Worm (Caenorhabditis elegans) whole organism, L1 larva: Measurements from ENCODE around the gene F44E5.1.
A peak's percentile ranks its signal among the peaks of the same experiment; 100 is the strongest.

ENCODE experiments used
- C16A3.4 ChIP-seq: fragments of 150-350 bp; optimal IDR thresholded peaks from 2 replicates; lab custom pipeline; 2014; ENCODE audit warnings: missing biosample characterization, missing genetic modification characterization
- C34B4.2 ChIP-seq: sonication (generic microtip); optimal IDR thresholded peaks from 2 replicates; lab custom pipeline; 2017; ENCODE audit warnings: mild to moderate bottlenecking, missing genetic modification characterization, missing compliant biosample characterization
- F16B12.6 ChIP-seq: fragments of 150-350 bp; optimal IDR thresholded peaks from 2 replicates; lab custom pipeline; 2014; ENCODE audit warnings: missing biosample characterization, missing genetic modification characterization
- Y116A8C.19 ChIP-seq: sonication (generic microtip); optimal IDR thresholded peaks from 2 replicates; lab custom pipeline; 2016; ENCODE audit warnings: missing compliant biosample characterization, missing genetic modification characterization, borderline replicate concordance
- blmp-1 ChIP-seq: fragments of 150-350 bp; optimal IDR thresholded peaks from 2 replicates; lab custom pipeline; 2014; ENCODE audit warnings: missing biosample characterization, missing genetic modification characterization
- ceh-8 ChIP-seq: fragments of 200-800 bp; sonication (Bioruptor generic); optimal IDR thresholded peaks from 2 replicates; lab custom pipeline; 2018; ENCODE audit warnings: mild to moderate bottlenecking, missing genetic modification characterization, moderate library complexity, missing compliant biosample characterization
- dsc-1 ChIP-seq: sonication (generic microtip); optimal IDR thresholded peaks from 2 replicates; lab custom pipeline; 2016; ENCODE audit warnings: mild to moderate bottlenecking, missing genetic modification characterization, missing compliant biosample characterization
- efl-1 ChIP-seq, 4 experiments: fragments of 150-350 bp; optimal IDR thresholded peaks in 3 of 4; peaks in 1 of 4; 1 replicate in 1 of 4; 2 replicates in 3 of 4; lab custom pipeline; 2014; ENCODE audit warnings: missing biosample characterization in 2 of 4, missing genetic modification characterization in 2 of 4, missing genetic modification reagents in 2 of 4
- efl-3 ChIP-seq: fragments of 200-800 bp; sonication (Bioruptor generic); optimal IDR thresholded peaks from 2 replicates; lab custom pipeline; 2018; ENCODE audit warnings: mild to moderate bottlenecking, missing genetic modification characterization, missing compliant biosample characterization
- egl-13 ChIP-seq: sonication (generic microtip); optimal IDR thresholded peaks from 2 replicates; lab custom pipeline; 2016; ENCODE audit warnings: missing genotype, missing genetic modification reagents, missing genetic modification characterization, missing compliant biosample characterization
- egl-27 ChIP-seq, 2 experiments: fragments of 150-350 bp in 1 of 2; sonication (generic microtip); optimal IDR thresholded peaks; 3 replicates each; lab custom pipeline; 2017 to 2018; ENCODE audit warnings: missing biosample characterization in 2 of 2, missing genetic modification characterization in 2 of 2, missing genetic modification reagents in 2 of 2
- elt-3 ChIP-seq, 6 experiments: fragments of 150-350 bp in 1 of 6; sonication (generic microtip); optimal IDR thresholded peaks; 2 replicates each; lab custom pipeline; 2017 to 2018; ENCODE audit warnings: missing biosample characterization in 6 of 6, missing genetic modification characterization in 6 of 6, inconsistent platforms in 1 of 6
- fkh-8 ChIP-seq: sonication (generic microtip); optimal IDR thresholded peaks from 2 replicates; lab custom pipeline; 2016; ENCODE audit warnings: mild to moderate bottlenecking, missing genetic modification characterization, missing compliant biosample characterization
- grh-1 ChIP-seq: fragments of 200-800 bp; sonication (Bioruptor generic); IDR thresholded peaks from 2 replicates; pipeline ENCODE4 v1.3.6; 2022; ENCODE audit warnings: missing genetic modification reagents, missing genetic modification characterization, missing compliant biosample characterization
- lin-13 ChIP-seq: fragments of 150-350 bp; optimal IDR thresholded peaks from 2 replicates; lab custom pipeline; 2014; ENCODE audit warnings: missing biosample characterization, missing genetic modification reagents, missing genetic modification characterization
- lin-14 ChIP-seq: fragments of 200-800 bp; sonication (Bioruptor generic); optimal IDR thresholded peaks from 2 replicates; lab custom pipeline; 2018; ENCODE audit warnings: mild to moderate bottlenecking, missing genetic modification characterization, moderate library complexity, missing compliant biosample characterization
- lin-15B ChIP-seq: fragments of 150-350 bp; sonication (generic microtip); optimal IDR thresholded peaks from 3 replicates; lab custom pipeline; 2014; ENCODE audit warnings: missing biosample characterization, missing genetic modification characterization
- lir-3 ChIP-seq: sonication (generic microtip); optimal IDR thresholded peaks from 2 replicates; lab custom pipeline; 2016; ENCODE audit warnings: mild to moderate bottlenecking, missing genetic modification characterization, moderate library complexity, missing compliant biosample characterization; ENCODE audit not compliant: poor library complexity
- lsy-2 ChIP-seq, 2 experiments: fragments of 150-350 bp; optimal IDR thresholded peaks; 2 replicates each; lab custom pipeline; 2014; ENCODE audit warnings: missing biosample characterization in 2 of 2, missing genetic modification characterization in 2 of 2
- mdl-1 ChIP-seq, 2 experiments: fragments of 150-350 bp; optimal IDR thresholded peaks; 2 replicates each; lab custom pipeline; 2014 to 2017; ENCODE audit warnings: missing biosample characterization in 2 of 2, missing genetic modification characterization in 2 of 2, inconsistent platforms in 1 of 2
- mep-1 ChIP-seq: fragments of 150-350 bp; optimal IDR thresholded peaks from 2 replicates; lab custom pipeline; 2014; ENCODE audit warnings: missing biosample characterization, missing genetic modification characterization
- nhr-12 ChIP-seq: sonication (generic microtip); optimal IDR thresholded peaks from 2 replicates; lab custom pipeline; 2017; ENCODE audit warnings: missing biosample characterization, missing genetic modification characterization
- nhr-19 ChIP-seq: fragments of 200-800 bp; sonication (Bioruptor generic); conservative IDR thresholded peaks from 2 replicates; pipeline ENCODE4 v1.3.6; 2022; ENCODE audit warnings: missing genetic modification characterization, missing compliant biosample characterization
- nhr-90 ChIP-seq: sonication (generic microtip); optimal IDR thresholded peaks from 2 replicates; lab custom pipeline; 2016; ENCODE audit warnings: mild to moderate bottlenecking, missing genetic modification characterization, missing compliant biosample characterization; ENCODE audit not compliant: poor library complexity
- pag-3 ChIP-seq: sonication (generic microtip); optimal IDR thresholded peaks from 2 replicates; lab custom pipeline; 2017; ENCODE audit warnings: missing genetic modification characterization, mild to moderate bottlenecking, missing compliant biosample characterization, antibody characterized with exemption, borderline replicate concordance; ENCODE audit not compliant: insufficient read depth
- pax-3 ChIP-seq: fragments of 200-800 bp; sonication (Bioruptor generic); optimal IDR thresholded peaks from 2 replicates; lab custom pipeline; 2018; ENCODE audit warnings: mild to moderate bottlenecking, missing genetic modification characterization, moderate library complexity, missing compliant biosample characterization
- pqm-1 ChIP-seq: sonication (generic microtip); optimal IDR thresholded peaks from 3 replicates; lab custom pipeline; 2017; ENCODE audit warnings: missing biosample characterization, missing genetic modification characterization
- rnt-1 ChIP-seq: sonication (generic microtip); optimal IDR thresholded peaks from 2 replicates; lab custom pipeline; 2016; ENCODE audit warnings: mild to moderate bottlenecking, missing genetic modification characterization, moderate library complexity, missing compliant biosample characterization
- skn-1 ChIP-seq: fragments of 150-350 bp; optimal IDR thresholded peaks from 2 replicates; lab custom pipeline; 2014; ENCODE audit warnings: missing biosample characterization, missing genetic modification characterization
- snpc-4 ChIP-seq: fragments of 150-350 bp; optimal IDR thresholded peaks from 2 replicates; lab custom pipeline; 2014; ENCODE audit warnings: missing biosample characterization, missing genetic modification characterization
- sup-37 ChIP-seq: fragments of 200-800 bp; sonication (Bioruptor generic); optimal IDR thresholded peaks from 2 replicates; lab custom pipeline; 2018; ENCODE audit warnings: mild to moderate bottlenecking, missing genetic modification characterization, missing compliant biosample characterization
- swsn-7 ChIP-seq: sonication (generic microtip); optimal IDR thresholded peaks from 2 replicates; lab custom pipeline; 2016; ENCODE audit warnings: missing genetic modification characterization, missing compliant biosample characterization
- tbx-2 ChIP-seq: sonication (generic microtip); optimal IDR thresholded peaks from 2 replicates; lab custom pipeline; 2016; ENCODE audit warnings: missing genetic modification characterization, missing compliant biosample characterization
- tlp-1 ChIP-seq: fragments of 150-350 bp; optimal IDR thresholded peaks from 2 replicates; lab custom pipeline; 2014; ENCODE audit warnings: missing biosample characterization, missing genetic modification characterization
- unc-130 ChIP-seq: fragments of 150-350 bp; optimal IDR thresholded peaks from 2 replicates; lab custom pipeline; 2017; ENCODE audit warnings: missing biosample characterization, missing genetic modification characterization, inconsistent platforms
- unc-30 ChIP-seq: sonication (generic microtip); optimal IDR thresholded peaks from 2 replicates; lab custom pipeline; 2017; ENCODE audit warnings: missing biosample characterization, missing genetic modification characterization
- unc-62 ChIP-seq: fragments of 150-350 bp; optimal IDR thresholded peaks from 2 replicates; lab custom pipeline; 2014; ENCODE audit warnings: missing biosample characterization, missing genetic modification reagents, missing genetic modification characterization
- unc-86 ChIP-seq: sonication (generic microtip); optimal IDR thresholded peaks from 2 replicates; lab custom pipeline; 2016; ENCODE audit warnings: missing genetic modification characterization, missing compliant biosample characterization
- unc-98 ChIP-seq: fragments of 200-800 bp; sonication (Bioruptor generic); IDR thresholded peaks from 2 replicates; pipeline ENCODE4 v1.3.6; 2022; ENCODE audit warnings: missing genetic modification characterization, missing compliant biosample characterization
- xbp-1 ChIP-seq: sonication (generic microtip); optimal IDR thresholded peaks from 2 replicates; lab custom pipeline; 2016; ENCODE audit warnings: missing genetic modification characterization, missing compliant biosample characterization
- zag-1 ChIP-seq: fragments of 150-350 bp; optimal IDR thresholded peaks from 2 replicates; lab custom pipeline; 2014; ENCODE audit warnings: missing biosample characterization, missing genetic modification characterization
- zip-4 ChIP-seq: fragments of 200-800 bp; sonication (Bioruptor generic); optimal IDR thresholded peaks from 2 replicates; lab custom pipeline; 2018; ENCODE audit warnings: mild to moderate bottlenecking, missing genetic modification characterization, moderate library complexity, missing compliant biosample characterization
- ztf-11 ChIP-seq, 2 experiments: sonication (generic microtip); optimal IDR thresholded peaks; 2 replicates each; lab custom pipeline; 2016 to 2017; ENCODE audit warnings: missing genetic modification characterization in 2 of 2, missing biosample characterization in 1 of 2, missing compliant biosample characterization in 1 of 2

The F44E5.1 gene

DNA sequence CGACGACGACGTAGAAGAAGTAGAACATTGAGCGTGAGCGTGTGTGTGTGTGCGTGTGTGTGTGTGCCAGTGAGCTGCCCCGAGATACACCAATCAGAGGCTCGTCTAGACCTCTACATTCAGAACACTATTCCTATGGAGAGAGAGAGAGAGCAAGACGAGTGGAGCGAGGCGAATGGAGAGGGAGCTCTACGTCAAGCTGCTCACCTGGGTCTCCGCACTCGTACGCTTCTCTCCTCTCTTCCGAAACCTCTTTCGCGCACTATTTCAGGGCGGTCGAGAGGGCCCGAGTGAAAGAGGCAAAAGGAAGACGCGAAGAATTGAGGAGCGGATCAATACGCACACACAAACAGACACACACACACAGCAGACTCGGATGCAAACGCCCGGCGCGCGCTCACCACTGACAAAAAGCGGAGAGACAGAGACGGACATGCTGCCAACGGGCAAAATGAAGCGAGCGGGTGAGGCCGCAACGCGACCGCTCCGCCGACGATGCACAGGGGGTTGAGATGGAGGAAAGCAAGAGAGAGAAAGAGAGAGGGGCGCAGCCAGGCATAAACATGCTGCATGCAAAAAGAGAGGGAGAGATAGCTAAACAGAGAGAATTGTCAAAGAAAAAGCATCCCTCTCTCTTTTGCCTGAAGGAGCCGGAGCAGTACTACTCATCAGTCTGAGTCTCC is 24.7 kb downstream of the F44E5.1 start (continued):
- TF ChIP-seq C34B4.2 (tag; lab: Kevin White, UChicago) = no peak
- TF ChIP-seq tlp-1 (tag; lab: Kevin White, UChicago) = no peak
- no peak for TF ChIP-seq unc-62 (GFP tag; lab: Kevin White, UChicago)
- TF ChIP-seq lin-15B = peak; percentile 38
- peak; percentile 94 for TF ChIP-seq swsn-7 (tag; lab: Kevin White, UChicago)
- peak; percentile 59 for TF ChIP-seq pax-3 (tag; lab: Kevin White, UChicago)
- TF ChIP-seq ceh-8 (GFP tag; lab: Kevin White, UChicago) = peak; percentile 56

DNA sequence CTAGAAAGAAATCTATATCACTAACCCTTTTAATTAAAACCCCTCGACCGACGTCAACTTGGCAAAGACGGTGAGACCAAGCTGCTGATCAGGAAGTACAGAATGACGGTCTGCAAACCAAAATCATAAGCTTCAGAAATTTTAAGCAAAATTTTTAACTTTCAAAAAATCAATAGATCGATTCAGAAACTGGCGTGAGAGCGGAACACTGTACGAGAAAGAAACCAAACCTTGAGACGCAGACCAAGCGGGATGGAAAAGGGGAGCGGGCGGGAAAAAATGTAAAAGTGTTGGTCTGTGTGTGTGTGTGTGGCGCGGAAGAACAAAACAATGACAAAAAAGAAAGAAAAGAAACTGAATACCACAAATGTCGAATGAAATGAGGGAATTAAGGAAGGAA is 25.9 kb downstream of the F44E5.1 start, which contains the start of the genes F44E5.17 and gpb-1:
TSS of gene F44E5.17 (minus strand) at position 101 of the 400 bp plus-strand sequence.
TSS of gene gpb-1 (minus strand) at position 118 of the 400 bp plus-strand sequence.
- no peak for TF ChIP-seq ztf-11 (tag; optimal IDR thresholded peaks at IDR 0.05; lab: Kevin White, UChicago)
- TF ChIP-seq zag-1 = no peak
- TF ChIP-seq efl-1 (optimal IDR thresholded peaks at IDR 0.05; lab: Kevin White, UChicago) = no peak
- peak in 1 of 2 experiments; percentile 27 for TF ChIP-seq efl-1 (GFP tag; optimal IDR thresholded peaks at IDR 0.05 in 1 of 2; lab: Kevin White, UChicago)
- peak; percentile 46 for TF ChIP-seq blmp-1 (tag; lab: Kevin White, UChicago)

DNA sequence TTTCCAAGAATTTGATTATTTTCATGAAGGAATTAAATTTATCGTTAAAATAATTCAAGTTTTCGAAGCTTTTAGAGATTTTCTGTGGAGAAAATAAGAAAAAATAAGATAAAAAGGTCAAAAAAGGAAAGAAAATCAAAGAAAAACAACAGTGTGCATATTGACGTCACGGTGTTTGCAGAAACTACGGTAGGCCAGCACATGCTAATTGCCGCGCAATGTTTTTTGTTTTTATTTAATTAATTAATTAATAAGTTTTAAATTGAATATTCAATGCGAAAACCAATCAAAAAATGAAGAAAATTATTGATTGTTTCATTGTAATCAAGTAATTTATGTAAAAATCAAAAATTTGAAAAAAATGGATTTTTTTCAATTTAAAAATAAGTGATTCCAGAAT is 26.5 kb downstream of the F44E5.1 start:
- TF ChIP-seq lsy-2 (tag; optimal IDR thresholded peaks at IDR 0.05; lab: Kevin White, UChicago) (peak; percentile 85 to 94), unc-86 (tag; lab: Kevin White, UChicago) (no peak), F16B12.6 (peak; percentile 77), lin-14 (GFP tag; lab: Kevin White, UChicago) (no peak), mep-1 (peak; percentile 29), elt-3 (tag; optimal IDR thresholded peaks at IDR 0.05; lab: Kevin White, UChicago) (no peak)
- TF ChIP-seq, all 84 proteins: peak for 3

DNA sequence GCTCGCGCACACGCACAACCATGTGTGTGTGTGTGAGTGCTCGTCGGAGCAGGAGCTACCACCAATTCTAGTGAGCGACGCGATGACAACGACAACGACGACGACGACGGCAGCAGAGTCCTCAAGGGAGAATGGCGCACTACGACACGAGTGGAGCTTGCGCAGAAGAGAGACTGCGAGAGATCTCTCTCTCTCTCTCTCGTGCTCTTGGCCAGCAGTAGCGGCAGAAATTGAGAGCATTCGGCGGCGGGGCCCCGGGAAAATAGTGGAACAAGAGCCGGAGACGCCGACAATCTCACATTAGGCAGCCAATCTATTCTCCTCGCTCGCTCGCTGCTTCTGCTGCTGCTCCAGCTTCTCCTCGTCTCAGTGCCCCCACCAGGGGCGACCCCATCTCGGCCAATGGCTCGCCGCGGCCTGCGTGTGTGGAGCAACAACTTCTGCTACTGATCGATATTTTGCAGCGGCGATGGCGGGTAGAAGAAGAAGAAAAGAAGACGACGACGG is 27.5 kb downstream of the F44E5.1 start:
- peak; percentile 42 for TF ChIP-seq snpc-4 (tag; lab: Kevin White, UChicago)
- peak; percentile 43 for TF ChIP-seq nhr-19 (GFP tag; lab: Robert Waterston, UW)
- peak; percentile 64 for TF ChIP-seq lin-13 (GFP tag; lab: Kevin White, UChicago)
- peak; percentile 33 for TF ChIP-seq skn-1 (tag; lab: Kevin White, UChicago)
- no peak for TF ChIP-seq unc-98
- no peak for TF ChIP-seq rnt-1 (tag; lab: Kevin White, UChicago)
- peak; percentile 71 for TF ChIP-seq dsc-1 (tag; lab: Kevin White, UChicago)
- peak; percentile 80 for TF ChIP-seq tbx-2 (tag; lab: Kevin White, UChicago)
- TF ChIP-seq pag-3 (tag; lab: Kevin White, UChicago) = no peak
- no peak for TF ChIP-seq unc-130 (tag; lab: Kevin White, UChicago)
- TF ChIP-seq efl-3 (GFP tag; lab: Kevin White, UChicago) = no peak
- TF ChIP-seq grh-1 (GFP tag; lab: Robert Waterston, UW) = no peak
- TF ChIP-seq nhr-12 (tag; lab: Kevin White, UChicago) = no peak
- peak in 1 of 2 experiments; percentile 70 for TF ChIP-seq ztf-11 (tag; optimal IDR thresholded peaks at IDR 0.05; lab: Kevin White, UChicago)
- TF ChIP-seq unc-86 (tag; lab: Kevin White, UChicago) = peak; percentile 81
- TF ChIP-seq mdl-1 (tag; optimal IDR thresholded peaks at IDR 0.05; lab: Kevin White, UChicago) = no peak
- no peak for TF ChIP-seq pqm-1
- TF ChIP-seq lir-3 (tag; lab: Kevin White, UChicago) = peak; percentile 55
- no peak for TF ChIP-seq Y116A8C.19 (tag; lab: Kevin White, UChicago)
- TF ChIP-seq elt-3 (tag; optimal IDR thresholded peaks at IDR 0.05; lab: Kevin White, UChicago) = no peak
- TF ChIP-seq ceh-8 (GFP tag; lab: Kevin White, UChicago) = peak; percentile 89
- TF ChIP-seq xbp-1 (tag; lab: Kevin White, UChicago) = peak; percentile 42
- TF ChIP-seq egl-13 (tag; lab: Kevin White, UChicago) = peak; percentile 69
- peak; percentile 34 for TF ChIP-seq zip-4 (GFP tag; lab: Kevin White, UChicago)
- no peak for TF ChIP-seq egl-27 (tag; optimal IDR thresholded peaks at IDR 0.05; lab: Kevin White, UChicago)
- no peak for TF ChIP-seq nhr-90 (tag; lab: Kevin White, UChicago)
- peak; percentile 92 for TF ChIP-seq fkh-8 (tag; lab: Kevin White, UChicago)
- TF ChIP-seq sup-37 (GFP tag; lab: Kevin White, UChicago) = no peak
- peak; percentile 30 for TF ChIP-seq C16A3.4 (tag; lab: Kevin White, UChicago)
- TF ChIP-seq unc-30 (tag; lab: Kevin White, UChicago) = no peak
- TF ChIP-seq lin-15B = no peak
